Fruit fly (Drosophila melanogaster) whole organism, embryonic: Measurements from ENCODE around the gene jus.
A peak's percentile ranks its signal among the peaks of the same experiment; 100 is the strongest.

Experiments used
- Ada2b ChIP-seq: fragments of 200-800 bp; sonication (Bioruptor generic); IDR thresholded peaks from 2 replicates; pipeline ENCODE4 v1.3.6; 2022; ENCODE audit warnings: missing biosample characterization, missing genetic modification characterization
- Adf1 ChIP-seq: fragments of 200-800 bp; sonication (Bioruptor generic); IDR thresholded peaks from 2 replicates; pipeline ENCODE4 v1.3.6; 2022; ENCODE audit warnings: missing biosample characterization, missing genetic modification characterization
- Aef1 ChIP-seq: fragments of 200-800 bp; sonication (Bioruptor generic); IDR thresholded peaks from 3 replicates; pipeline ENCODE4 v1.3.6; 2022; ENCODE audit warnings: missing biosample characterization, missing genetic modification characterization
- B-H1 ChIP-seq: fragments of 200-800 bp; sonication (Bioruptor generic); IDR thresholded peaks from 3 replicates; pipeline ENCODE4 v1.3.6; 2022; ENCODE audit warnings: missing biosample characterization, missing genetic modification characterization
- Blimp-1 ChIP-seq: fragments of 200-800 bp; sonication (Bioruptor generic); optimal IDR thresholded peaks from 3 replicates; lab custom pipeline; 2018; ENCODE audit warnings: missing biosample characterization, missing genetic modification characterization, mild to moderate bottlenecking, moderate library complexity, missing genetic modification reagents
- CG10147 ChIP-seq: fragments of 200-800 bp; sonication (Bioruptor generic); optimal IDR thresholded peaks from 2 replicates; lab custom pipeline; 2019; ENCODE audit warnings: missing biosample characterization, mild to moderate bottlenecking, missing genetic modification characterization, moderate library complexity
- CG12744 ChIP-seq: fragments of 200-800 bp; sonication (Bioruptor generic); optimal IDR thresholded peaks from 2 replicates; lab custom pipeline; 2016; ENCODE audit warnings: missing biosample characterization, missing genetic modification characterization
- CG12942 ChIP-seq: fragments of 200-800 bp; sonication (Bioruptor generic); optimal IDR thresholded peaks from 3 replicates; lab custom pipeline; 2016; ENCODE audit warnings: missing biosample characterization, missing genetic modification characterization
- CG14014 ChIP-seq: fragments of 200-800 bp; sonication (Bioruptor generic); IDR thresholded peaks from 2 replicates; pipeline ENCODE4 v1.3.6; 2022; ENCODE audit warnings: missing biosample characterization, missing genetic modification characterization
- CG15696 ChIP-seq: fragments of 200-800 bp; sonication (Bioruptor generic); optimal IDR thresholded peaks from 2 replicates; lab custom pipeline; 2019; ENCODE audit warnings: missing biosample characterization, mild to moderate bottlenecking, missing genetic modification characterization, moderate library complexity
- CG18262 ChIP-seq: fragments of 200-800 bp; optimal IDR thresholded peaks from 3 replicates; lab custom pipeline; 2019; ENCODE audit warnings: missing biosample characterization, mild to moderate bottlenecking, missing genetic modification characterization, moderate library complexity
- CG18476 ChIP-seq: fragments of 200-800 bp; sonication (Bioruptor generic); optimal IDR thresholded peaks from 2 replicates; lab custom pipeline; 2016; ENCODE audit warnings: missing biosample characterization, mild to moderate bottlenecking, missing genetic modification characterization
- CG2120 ChIP-seq: fragments of 200-800 bp; sonication (Bioruptor generic); optimal IDR thresholded peaks from 3 replicates; lab custom pipeline; 2016; ENCODE audit warnings: missing biosample characterization, missing genetic modification characterization
- CG32772 ChIP-seq: fragments of 200-800 bp; sonication (Bioruptor generic); IDR thresholded peaks from 2 replicates; pipeline ENCODE4 v1.3.6; 2022; ENCODE audit warnings: missing biosample characterization, missing genetic modification characterization
- CG34376 ChIP-seq: fragments of 200-800 bp; sonication (Bioruptor generic); optimal IDR thresholded peaks from 2 replicates; lab custom pipeline; 2018; ENCODE audit warnings: missing biosample characterization, mild to moderate bottlenecking, missing genetic modification characterization
- CG4617 ChIP-seq: fragments of 200-800 bp; sonication (Bioruptor generic); optimal IDR thresholded peaks from 3 replicates; lab custom pipeline; 2016; ENCODE audit warnings: missing biosample characterization, missing genetic modification characterization, borderline replicate concordance
- CG4854 ChIP-seq: fragments of 200-800 bp; sonication (Bioruptor generic); optimal IDR thresholded peaks from 2 replicates; lab custom pipeline; 2016; ENCODE audit warnings: missing biosample characterization, missing genetic modification characterization, inconsistent platforms
- D ChIP-seq, 2 experiments: fragments of 200-800 bp in 1 of 2; fragments of >200 bp in 1 of 2; sonication (Bioruptor generic) in 1 of 2; optimal IDR thresholded peaks; 2 replicates in 1 of 2; 3 replicates in 1 of 2; lab custom pipeline; 2017; ENCODE audit warnings: mild to moderate bottlenecking in 1 of 2, missing biosample characterization in 1 of 2, missing genetic modification characterization in 1 of 2, missing genetic modification reagents in 1 of 2
- Fer1 ChIP-seq: fragments of 200-800 bp; sonication (Bioruptor generic); optimal IDR thresholded peaks from 2 replicates; lab custom pipeline; 2017; ENCODE audit warnings: missing biosample characterization, mild to moderate bottlenecking, missing genetic modification characterization
- Fer2 ChIP-seq: fragments of 200-800 bp; sonication (Bioruptor generic); optimal IDR thresholded peaks from 2 replicates; lab custom pipeline; 2018; ENCODE audit warnings: missing biosample characterization, mild to moderate bottlenecking, missing genetic modification characterization, moderate library complexity
- H2.0 ChIP-seq: fragments of 200-800 bp; sonication (Bioruptor generic); IDR thresholded peaks from 2 replicates; pipeline ENCODE4 v1.3.6; 2022; ENCODE audit warnings: missing biosample characterization, missing genetic modification characterization
- Hand ChIP-seq: fragments of 200-800 bp; sonication (Bioruptor generic); optimal IDR thresholded peaks from 2 replicates; lab custom pipeline; 2017; ENCODE audit warnings: mild to moderate bottlenecking, missing biosample characterization, missing genetic modification reagents, missing genetic modification characterization
- Hmr ChIP-seq: fragments of 200-800 bp; sonication (Bioruptor generic); optimal IDR thresholded peaks from 3 replicates; lab custom pipeline; 2017; ENCODE audit warnings: mild to moderate bottlenecking, missing biosample characterization, missing genetic modification reagents, missing genetic modification characterization
- Lhr ChIP-seq: fragments of 200-800 bp; sonication (Bioruptor generic); optimal IDR thresholded peaks from 3 replicates; lab custom pipeline; 2017; ENCODE audit warnings: mild to moderate bottlenecking, missing biosample characterization, missing genetic modification reagents, missing genetic modification characterization
- MESR4 ChIP-seq: fragments of 200-800 bp; sonication (Bioruptor generic); optimal IDR thresholded peaks from 2 replicates; lab custom pipeline; 2018; ENCODE audit warnings: missing biosample characterization, mild to moderate bottlenecking, missing genetic modification characterization, moderate library complexity
- Mes4 ChIP-seq: fragments of 200-800 bp; sonication (Bioruptor generic); optimal IDR thresholded peaks from 2 replicates; lab custom pipeline; 2016; ENCODE audit warnings: missing biosample characterization, missing genetic modification characterization
- Poxn ChIP-seq: fragments of 200-800 bp; sonication (Bioruptor generic); IDR thresholded peaks from 2 replicates; pipeline ENCODE4 v1.3.6; 2022; ENCODE audit warnings: missing biosample characterization, missing genetic modification characterization
- aop ChIP-seq: fragments of 200-800 bp; sonication (Bioruptor generic); IDR thresholded peaks from 2 replicates; pipeline ENCODE4 v1.3.6; 2022; ENCODE audit warnings: missing biosample characterization, missing genetic modification characterization
- chinmo ChIP-seq: fragments of 200-800 bp; sonication (Bioruptor generic); IDR thresholded peaks from 4 replicates; pipeline ENCODE4 v1.3.6; 2022; ENCODE audit warnings: missing biosample characterization, missing genetic modification characterization; ENCODE audit not compliant: partially characterized antibody
- ci ChIP-seq: fragments of 200-800 bp; sonication (Bioruptor generic); IDR thresholded peaks from 3 replicates; pipeline ENCODE4 v1.3.6; 2022; ENCODE audit warnings: missing biosample characterization, missing genetic modification characterization
- crc ChIP-seq: fragments of 200-800 bp; sonication (Bioruptor generic); optimal IDR thresholded peaks from 2 replicates; lab custom pipeline; 2016; ENCODE audit warnings: missing biosample characterization, missing genetic modification characterization
- danr ChIP-seq: fragments of 200-800 bp; sonication (Bioruptor generic); IDR thresholded peaks from 2 replicates; pipeline ENCODE4 v1.3.6; 2022; ENCODE audit warnings: missing biosample characterization, missing genetic modification characterization
- en ChIP-seq: fragments of 200-800 bp; sonication (Bioruptor generic); optimal IDR thresholded peaks from 2 replicates; lab custom pipeline; 2016; ENCODE audit warnings: missing biosample characterization, missing genetic modification characterization
- exex ChIP-seq: fragments of 200-800 bp; sonication (Bioruptor generic); optimal IDR thresholded peaks from 4 replicates; lab custom pipeline; 2018; ENCODE audit warnings: missing biosample characterization, mild to moderate bottlenecking, missing genetic modification characterization, moderate library complexity
- fru ChIP-seq: fragments of >200 bp; optimal IDR thresholded peaks from 2 replicates; lab custom pipeline; 2017
- insv ChIP-seq, 2 experiments: fragments of 200-800 bp; sonication (Bioruptor generic); optimal IDR thresholded peaks; 3 replicates each; lab custom pipeline; 2016 to 2018; ENCODE audit warnings: missing biosample characterization in 2 of 2, missing genetic modification characterization in 2 of 2
- kni ChIP-seq: fragments of 200-800 bp; sonication (Bioruptor generic); optimal IDR thresholded peaks from 3 replicates; lab custom pipeline; 2017; ENCODE audit warnings: mild to moderate bottlenecking, missing biosample characterization, missing genetic modification reagents, missing genetic modification characterization
- odd ChIP-seq: fragments of 200-800 bp; sonication (Bioruptor generic); optimal IDR thresholded peaks from 2 replicates; lab custom pipeline; 2017; ENCODE audit warnings: missing biosample characterization, mild to moderate bottlenecking, missing genetic modification characterization
- otp ChIP-seq: fragments of 200-800 bp; sonication (Bioruptor generic); IDR thresholded peaks from 3 replicates; pipeline ENCODE4, ENCODE4 v1.3.6; 2022; ENCODE audit warnings: missing biosample characterization, missing genetic modification characterization
- peb ChIP-seq: fragments of 200-800 bp; sonication (Bioruptor generic); IDR thresholded peaks from 2 replicates; pipeline ENCODE4 v1.3.6; 2022; ENCODE audit warnings: missing biosample characterization, missing genetic modification characterization
- phol ChIP-seq: fragments of 200-800 bp; sonication (Bioruptor generic); optimal IDR thresholded peaks from 3 replicates; lab custom pipeline; 2018; ENCODE audit warnings: missing biosample characterization, mild to moderate bottlenecking, missing genetic modification characterization, moderate library complexity
- pum ChIP-seq: fragments of 200-800 bp; sonication (Bioruptor generic); optimal IDR thresholded peaks from 2 replicates; lab custom pipeline; 2016; ENCODE audit warnings: missing biosample characterization, missing genetic modification characterization
- sc ChIP-seq, 3 experiments: fragments of >200 bp in 2 of 3; fragments of 200-800 bp in 1 of 3; sonication (Bioruptor generic) in 1 of 3; optimal IDR thresholded peaks; 2 replicates in 2 of 3; 3 replicates in 1 of 3; lab custom pipeline; 2017; ENCODE audit warnings: mild to moderate bottlenecking in 1 of 3, missing biosample characterization in 1 of 3, missing genetic modification characterization in 1 of 3, missing genetic modification reagents in 1 of 3
- sens-2 ChIP-seq: fragments of 200-800 bp; sonication (Bioruptor generic); IDR thresholded peaks from 2 replicates; pipeline ENCODE4 v1.3.6; 2022; ENCODE audit warnings: missing biosample characterization, missing genetic modification characterization
- shn ChIP-seq: fragments of 200-800 bp; sonication (Bioruptor generic); optimal IDR thresholded peaks from 3 replicates; lab custom pipeline; 2016; ENCODE audit warnings: missing biosample characterization, missing genetic modification characterization
- slbo ChIP-seq: fragments of 200-800 bp; sonication (Bioruptor generic); IDR thresholded peaks from 2 replicates; pipeline ENCODE4 v1.3.6; 2022; ENCODE audit warnings: missing biosample characterization, missing genetic modification characterization
- sug ChIP-seq: fragments of 200-800 bp; optimal IDR thresholded peaks from 2 replicates; lab custom pipeline; 2019; ENCODE audit warnings: missing biosample characterization, mild to moderate bottlenecking, missing genetic modification characterization, moderate library complexity
- tgo ChIP-seq: fragments of 200-800 bp; sonication (Bioruptor generic); IDR thresholded peaks from 3 replicates; pipeline ENCODE4 v1.3.6; 2022; ENCODE audit warnings: missing biosample characterization, missing genetic modification characterization

jus gene

dm6 chr3R:29204612-29205480 lies 10.1 kb upstream of the jus start (continued):
- no peak for TF ChIP-seq D (optimal IDR thresholded peaks at IDR 0.05; lab: Kevin White, UChicago)
- peak; percentile 87 for TF ChIP-seq D (GFP tag; optimal IDR thresholded peaks at IDR 0.05; lab: Kevin White, UChicago)
- no peak for TF ChIP-seq exex (tag; lab: Kevin White, UChicago)
- peak; percentile 59 for TF ChIP-seq shn (GFP tag; lab: Kevin White, UChicago)
- TF ChIP-seq H2.0 (GFP tag; lab: Robert Waterston, UW) = peak; percentile 78
- TF ChIP-seq peb (GFP tag; lab: Robert Waterston, UW) = peak; percentile 81
- TF ChIP-seq CG18476 (GFP tag; lab: Kevin White, UChicago) = peak; percentile 60
- TF ChIP-seq sc (optimal IDR thresholded peaks at IDR 0.05; lab: Kevin White, UChicago) = no peak
- peak; percentile 73 for TF ChIP-seq sc (GFP tag; optimal IDR thresholded peaks at IDR 0.05; lab: Kevin White, UChicago)
- peak; percentile 69 for TF ChIP-seq en (GFP tag; lab: Kevin White, UChicago)
- TF ChIP-seq CG2120 (GFP tag; lab: Kevin White, UChicago) = peak; percentile 15
- peak; percentile 56; the same call in 1 of the 2 replicates for TF ChIP-seq aop (GFP tag; lab: Robert Waterston, UW)
- peak; percentile 51 for TF ChIP-seq slbo
- TF ChIP-seq danr (GFP tag; lab: Robert Waterston, UW) = peak; percentile 56
- peak; percentile 16 for TF ChIP-seq Hmr (GFP tag; lab: Kevin White, UChicago)
- no peak for TF ChIP-seq fru
- no peak for TF ChIP-seq CG10147
- TF ChIP-seq CG15696 (tag; lab: Kevin White, UChicago) = peak; percentile 51
- TF ChIP-seq Hand (GFP tag; lab: Kevin White, UChicago) = no peak
- peak; percentile 92 for TF ChIP-seq ci (GFP tag; lab: Robert Waterston, UW)
- no peak for TF ChIP-seq MESR4
- peak; percentile 42 for TF ChIP-seq CG4854
- TF ChIP-seq Adf1 (GFP tag; lab: Robert Waterston, UW) = no peak; the same call in 1 of the 2 replicates
- peak; percentile 12 for TF ChIP-seq sug (tag; lab: Kevin White, UChicago)
- TF ChIP-seq pum (GFP tag; lab: Kevin White, UChicago) = peak; percentile 80
- TF ChIP-seq crc (GFP tag; lab: Kevin White, UChicago) = peak; percentile 27
- peak; percentile 61 for TF ChIP-seq odd (GFP tag; lab: Kevin White, UChicago)
- TF ChIP-seq Ada2b = peak; percentile 72
- TF ChIP-seq sens-2 (GFP tag; lab: Robert Waterston, UW) = peak; percentile 68
- TF ChIP-seq CG12744 = no peak
- peak; percentile 86 for TF ChIP-seq CG18262
- no peak for TF ChIP-seq chinmo
- peak; percentile 65 for TF ChIP-seq Fer1 (GFP tag; lab: Kevin White, UChicago)
- TF ChIP-seq CG12942 (GFP tag; lab: Kevin White, UChicago) = peak; percentile 75
- no peak for TF ChIP-seq Poxn (GFP tag; lab: Robert Waterston, UW)
- TF ChIP-seq phol (tag; lab: Kevin White, UChicago) = peak; percentile 87
- peak; percentile 71 for TF ChIP-seq CG32772 (GFP tag; lab: Robert Waterston, UW)
- peak; percentile 21 for TF ChIP-seq Fer2 (tag; lab: Kevin White, UChicago)
- peak; percentile 28 for TF ChIP-seq CG4617 (GFP tag; lab: Kevin White, UChicago)
- TF ChIP-seq Lhr (GFP tag; lab: Kevin White, UChicago) = peak; percentile 56
- peak; percentile 77 for TF ChIP-seq Mes4 (GFP tag; lab: Kevin White, UChicago)
- TF ChIP-seq otp (GFP tag; lab: Robert Waterston, UW) = peak; percentile 80
- TF ChIP-seq CG14014 (GFP tag; lab: Robert Waterston, UW) = 0 out of 2 replicates have a peak, but pooled peaks have one; percentile 11
- peak; percentile 66 for TF ChIP-seq B-H1
- peak; percentile 37; the same call in 1 of the 3 replicates for TF ChIP-seq Aef1 (GFP tag; lab: Robert Waterston, UW)
- TF ChIP-seq tgo (GFP tag; lab: Robert Waterston, UW) = peak; percentile 69
- TF ChIP-seq CG34376 = no peak
- no peak for TF ChIP-seq insv (GFP tag; optimal IDR thresholded peaks at IDR 0.05; lab: Kevin White, UChicago)
- TF ChIP-seq Blimp-1 (GFP tag; lab: Kevin White, UChicago) = peak; percentile 84
- peak; percentile 15 for TF ChIP-seq kni (GFP tag; lab: Kevin White, UChicago)
